Worm (Caenorhabditis elegans) whole organism, L4 larva: Measurements from ENCODE around the gene F35H10.10.

Source experiments
- Y48G9A.11 ChIP-seq: fragments of 200-800 bp; sonication (Bioruptor generic); IDR thresholded peaks from 2 replicates; pipeline ENCODE4 v1.3.6; 2022; ENCODE audit warnings: missing genetic modification reagents, missing genetic modification characterization, missing compliant biosample characterization
- ces-1 ChIP-seq: fragments of 150-350 bp; sonication (generic microtip); optimal IDR thresholded peaks from 4 replicates; lab custom pipeline; 2014; ENCODE audit warnings: missing biosample characterization, missing genetic modification reagents, missing genetic modification characterization
- nhr-237 ChIP-seq: sonication (generic microtip); optimal IDR thresholded peaks from 2 replicates; lab custom pipeline; 2017; ENCODE audit warnings: missing biosample characterization, missing genetic modification characterization

DNA sequence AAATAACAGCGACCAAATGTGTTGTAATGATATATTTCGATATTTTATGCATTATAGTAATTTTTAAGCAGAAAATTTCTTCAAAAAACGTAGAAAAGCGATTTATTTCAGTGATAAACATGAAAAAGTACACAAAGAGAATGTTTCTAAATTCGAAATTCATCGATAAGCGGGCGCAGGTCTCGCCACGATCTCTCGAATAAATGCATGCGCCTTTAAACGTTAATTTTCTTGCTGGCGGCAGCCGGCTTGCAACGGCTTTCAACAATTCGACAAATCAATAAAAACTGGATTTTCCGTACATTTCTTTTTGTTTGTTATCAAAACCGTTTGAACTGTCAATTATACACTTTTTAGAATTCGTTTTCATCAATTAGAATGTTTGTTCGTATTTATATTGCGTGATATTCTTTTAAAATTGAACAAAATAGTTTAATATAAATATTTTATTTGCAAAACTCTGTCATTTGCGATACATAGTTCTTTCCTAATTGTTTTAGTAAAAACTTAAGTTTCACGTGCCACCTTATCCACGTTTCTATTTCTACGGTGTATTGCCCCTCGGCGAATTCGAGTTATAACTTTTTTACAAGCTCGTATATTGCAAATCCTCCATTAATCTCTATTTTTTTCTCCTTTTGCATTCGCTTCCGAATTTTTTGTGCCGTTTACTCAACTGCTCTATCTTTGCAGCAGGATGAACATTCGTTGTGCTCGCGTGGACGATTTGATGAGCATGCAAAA, 23.0 kb downstream of the F35H10.10 start, which contains the start of gene daf-31:
- TF ChIP-seq ces-1 (GFP tag; lab: Kevin White, UChicago) = no peak
- TF ChIP-seq Y48G9A.11 = no peak
- TF ChIP-seq nhr-237 (tag; lab: Kevin White, UChicago) = no peak
